Fruit fly (Drosophila melanogaster) whole organism, prepupa: ENCODE data around the gene Csas.

ENCODE experiments used
- CG15336 ChIP-seq: fragments of 200-800 bp; sonication (Bioruptor generic); IDR thresholded peaks from 2 replicates; pipeline ENCODE4 v1.3.6; 2022; ENCODE audit warnings: missing biosample characterization, missing genetic modification characterization
- CG16779 ChIP-seq: fragments of 200-800 bp; sonication (Bioruptor generic); optimal IDR thresholded peaks from 3 replicates; lab custom pipeline; 2017; ENCODE audit warnings: missing biosample characterization, mild to moderate bottlenecking, missing genetic modification characterization
- CG32006 ChIP-seq: fragments of 200-800 bp; sonication (Bioruptor generic); optimal IDR thresholded peaks from 3 replicates; lab custom pipeline; 2017; ENCODE audit warnings: missing biosample characterization, mild to moderate bottlenecking, missing genetic modification characterization
- CG34406 ChIP-seq: fragments of 200-800 bp; sonication (Bioruptor generic); optimal IDR thresholded peaks from 3 replicates; lab custom pipeline; 2016; ENCODE audit warnings: missing biosample characterization, missing genetic modification characterization
- CG6163 ChIP-seq: fragments of 200-800 bp; sonication (Bioruptor generic); IDR thresholded peaks from 3 replicates; pipeline ENCODE4 v1.3.6; 2022; ENCODE audit warnings: missing biosample characterization, missing genetic modification characterization
- CG6276 ChIP-seq: fragments of 200-800 bp; sonication (Bioruptor generic); optimal IDR thresholded peaks from 2 replicates; lab custom pipeline; 2017; ENCODE audit warnings: missing biosample characterization, mild to moderate bottlenecking, missing genetic modification characterization
- CG6792 ChIP-seq: fragments of 200-800 bp; sonication (Bioruptor generic); optimal IDR thresholded peaks from 3 replicates; lab custom pipeline; 2016; ENCODE audit warnings: missing biosample characterization, missing genetic modification characterization
- CG8319 ChIP-seq: fragments of 200-800 bp; sonication (Bioruptor generic); optimal IDR thresholded peaks from 3 replicates; lab custom pipeline; 2016; ENCODE audit warnings: missing biosample characterization, missing genetic modification characterization
- CG9139 ChIP-seq: fragments of 200-800 bp; sonication (Bioruptor generic); optimal IDR thresholded peaks from 3 replicates; lab custom pipeline; 2017; ENCODE audit warnings: missing biosample characterization, mild to moderate bottlenecking, missing genetic modification characterization
- Eip78C ChIP-seq: fragments of 200-800 bp; sonication (Bioruptor generic); peaks from one replicate; lab custom pipeline; 2016; ENCODE audit warnings: missing biosample characterization, missing genetic modification characterization
- Eip93F ChIP-seq: fragments of 200-800 bp; sonication (Bioruptor generic); optimal IDR thresholded peaks from 2 replicates; lab custom pipeline; 2016; ENCODE audit warnings: missing biosample characterization, mild to moderate bottlenecking, missing genetic modification characterization
- Ets21C ChIP-seq: fragments of 200-800 bp; sonication (Bioruptor generic); optimal IDR thresholded peaks from 3 replicates; lab custom pipeline; 2016; ENCODE audit warnings: missing biosample characterization, missing genetic modification characterization
- Ets96B ChIP-seq: fragments of 200-800 bp; optimal IDR thresholded peaks from 2 replicates; lab custom pipeline; 2019; ENCODE audit warnings: missing biosample characterization, mild to moderate bottlenecking, missing genetic modification characterization, moderate library complexity
- Gug ChIP-seq: fragments of 200-800 bp; sonication (Bioruptor generic); IDR thresholded peaks from 2 replicates; pipeline ENCODE4 v1.3.6; 2022; ENCODE audit warnings: missing biosample characterization, missing genetic modification characterization
- Lpt ChIP-seq: fragments of 200-800 bp; sonication (Bioruptor generic); optimal IDR thresholded peaks from 3 replicates; lab custom pipeline; 2016; ENCODE audit warnings: missing biosample characterization, missing genetic modification characterization
- Sox14 ChIP-seq: fragments of 200-800 bp; sonication (Bioruptor generic); optimal IDR thresholded peaks from 3 replicates; lab custom pipeline; 2016; ENCODE audit warnings: missing biosample characterization, missing genetic modification characterization
- Sox15 ChIP-seq: fragments of 200-800 bp; sonication (Bioruptor generic); optimal IDR thresholded peaks from 3 replicates; lab custom pipeline; 2016; ENCODE audit warnings: missing biosample characterization, missing genetic modification characterization
- achi ChIP-seq: fragments of 200-800 bp; sonication (Bioruptor generic); optimal IDR thresholded peaks from 3 replicates; lab custom pipeline; 2016; ENCODE audit warnings: missing biosample characterization, missing genetic modification characterization
- fd85E ChIP-seq: fragments of 200-800 bp; sonication (Bioruptor generic); optimal IDR thresholded peaks from 3 replicates; lab custom pipeline; 2016; ENCODE audit warnings: missing biosample characterization, missing genetic modification characterization
- fkh ChIP-seq: fragments of 200-800 bp; sonication (Bioruptor generic); optimal IDR thresholded peaks from 3 replicates; lab custom pipeline; 2017; ENCODE audit warnings: missing biosample characterization, mild to moderate bottlenecking, missing genetic modification characterization, moderate library complexity
- lz ChIP-seq: fragments of 200-800 bp; sonication (Bioruptor generic); optimal IDR thresholded peaks from 3 replicates; lab custom pipeline; 2016; ENCODE audit warnings: missing biosample characterization, missing genetic modification characterization
- net ChIP-seq: fragments of 200-800 bp; sonication (Bioruptor generic); optimal IDR thresholded peaks from 3 replicates; lab custom pipeline; 2016; ENCODE audit warnings: missing biosample characterization, missing genetic modification characterization
- salr ChIP-seq, 2 experiments: fragments of 200-800 bp; sonication (Bioruptor generic); optimal IDR thresholded peaks; 3 replicates each; lab custom pipeline; 2016 to 2018; ENCODE audit warnings: missing biosample characterization in 2 of 2, missing genetic modification characterization in 2 of 2, mild to moderate bottlenecking in 1 of 2
- spab ChIP-seq: fragments of 200-800 bp; sonication (Bioruptor generic); optimal IDR thresholded peaks from 2 replicates; lab custom pipeline; 2017; ENCODE audit warnings: missing biosample characterization, mild to moderate bottlenecking, missing genetic modification characterization, missing genetic modification reagents
- ss ChIP-seq, 2 experiments: fragments of 200-800 bp; sonication (Bioruptor generic); optimal IDR thresholded peaks; 2 replicates in 1 of 2; 3 replicates in 1 of 2; lab custom pipeline; 2017 to 2018; ENCODE audit warnings: mild to moderate bottlenecking in 2 of 2, missing biosample characterization in 2 of 2, missing genetic modification characterization in 2 of 2, moderate library complexity in 1 of 2
- svp ChIP-seq: fragments of 200-800 bp; sonication (Bioruptor generic); peaks from one replicate; lab custom pipeline; 2016; ENCODE audit warnings: missing biosample characterization, missing genetic modification characterization

Gene Csas

dm6 chr3L:19988891-19989290 is at the start of gene Csas:
Gene Csas (minus strand): TSS chr3L:19988991.
- TF ChIP-seq CG15336 (peak; percentile 29; the same call in 1 of the 2 replicates), CG9139 (GFP tag; lab: Kevin White, UChicago) (no peak)
- TF ChIP-seq, all 60 proteins: peak for 1

DNA sequence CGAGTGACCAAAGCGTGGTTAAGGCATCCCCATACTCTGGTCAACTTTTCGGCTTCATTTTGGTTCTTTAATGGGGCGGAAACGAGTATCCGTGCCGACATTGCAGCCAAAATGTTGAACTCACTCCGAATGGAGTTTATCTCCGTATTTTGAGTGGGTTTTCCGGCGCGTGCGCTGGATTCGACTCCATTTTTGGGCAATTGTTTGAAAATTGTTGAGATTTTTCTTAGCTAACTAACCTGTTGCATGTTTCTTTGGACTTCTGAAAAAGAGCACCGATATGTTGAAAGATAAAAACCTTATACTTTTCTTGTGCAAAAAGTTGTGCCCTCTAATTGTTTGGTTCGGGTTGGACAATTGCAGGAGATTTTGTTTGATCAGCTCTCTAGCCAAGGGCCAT is 47.8 kb upstream of the Csas start:
- TF ChIP-seq achi (GFP tag; lab: Kevin White, UChicago): no peak

- TF ChIP-seq fkh (GFP tag; lab: Kevin White, UChicago) (no peak), CG34406 (GFP tag; lab: Kevin White, UChicago) (no peak), Lpt (no peak), lz (no peak), ss (GFP tag; optimal IDR thresholded peaks at IDR 0.05; lab: Kevin White, UChicago) (no peak), Sox15 (no peak), CG32006 (GFP tag; lab: Kevin White, UChicago) (no peak), CG6792 (no peak), net (GFP tag; lab: Kevin White, UChicago) (no peak), svp (GFP tag; lab: Kevin White, UChicago) (no peak), Sox14 (GFP tag; lab: Kevin White, UChicago) (no peak), CG8319 (no peak), CG9139 (GFP tag; lab: Kevin White, UChicago) (no peak), Gug (no peak), CG6276 (GFP tag; lab: Kevin White, UChicago) (no peak), Ets21C (GFP tag; lab: Kevin White, UChicago) (no peak)
These were observed 40.0 kb upstream of the Csas start, which contains the start of gene Lamtor1 for dm6 chr3L:20028753-20029152. Gene Lamtor1 (minus strand): TSS chr3L:20029020.

dm6 chr3L:20027735-20028134 is 38.9 kb upstream of the Csas start, which contains the start of gene CG14183:
Gene CG14183 (minus strand): TSS chr3L:20027835.
- no peak for TF ChIP-seq CG6792
- no peak for TF ChIP-seq fd85E (GFP tag; lab: Kevin White, UChicago)
- no peak for TF ChIP-seq salr (GFP tag; optimal IDR thresholded peaks at IDR 0.05; lab: Kevin White, UChicago)
- no peak for TF ChIP-seq CG6163 (GFP tag; lab: Robert Waterston, UW)
- TF ChIP-seq CG32006 (GFP tag; lab: Kevin White, UChicago): no peak
- TF ChIP-seq Ets96B (tag; lab: Kevin White, UChicago): no peak
- TF ChIP-seq, all 60 proteins: peak for 0

DNA sequence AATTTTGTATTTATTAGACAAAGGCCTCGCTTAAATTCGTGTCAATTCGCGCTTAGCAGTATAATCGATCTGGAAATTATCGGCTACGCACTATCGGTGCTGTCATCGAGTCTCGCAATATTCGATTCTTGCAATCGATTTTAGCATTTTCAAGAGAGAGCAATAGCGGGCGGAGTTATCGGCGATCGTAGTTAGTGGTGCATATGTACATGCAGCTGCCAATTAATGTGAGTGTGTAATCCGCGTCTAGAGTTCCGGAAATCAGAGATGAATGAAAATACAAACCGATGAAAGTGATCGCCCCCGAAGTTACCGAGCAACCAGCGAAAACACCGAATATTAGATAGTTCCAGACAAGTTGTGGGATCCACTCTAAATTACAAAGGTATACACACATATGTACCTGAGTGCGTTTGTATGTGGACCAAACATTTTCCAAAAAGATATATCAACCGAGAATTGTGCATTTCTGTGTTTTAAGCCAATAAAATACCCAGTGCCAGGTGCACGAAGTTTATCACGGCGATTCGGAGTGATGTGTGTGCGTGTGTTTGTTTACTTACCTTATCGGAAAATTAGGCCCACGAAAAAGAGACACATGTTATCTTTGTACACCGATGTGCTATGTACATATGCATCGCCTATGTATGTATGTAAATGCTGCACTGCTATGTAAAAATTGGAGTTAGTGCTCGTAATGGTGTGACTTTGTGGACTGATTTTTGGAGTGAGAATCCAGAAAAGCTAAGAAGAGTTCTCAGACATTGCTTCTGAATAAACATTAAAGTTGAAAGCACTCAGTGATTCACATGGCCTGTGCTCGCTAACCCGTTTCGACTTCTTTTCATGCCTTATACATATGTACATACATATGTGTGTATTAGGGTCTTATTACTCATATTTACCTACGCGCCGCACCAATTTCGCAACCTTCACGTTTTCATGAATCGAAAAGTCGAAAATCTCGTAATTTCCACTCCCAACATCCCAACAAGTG is 17.8 kb upstream of the Csas start:
- TF ChIP-seq fkh (GFP tag; lab: Kevin White, UChicago) (peak; percentile 87), svp (GFP tag; lab: Kevin White, UChicago) (no peak)

- TF ChIP-seq Eip93F (no peak), spab (GFP tag; lab: Kevin White, UChicago) (no peak), Ets21C (GFP tag; lab: Kevin White, UChicago) (no peak), CG16779 (tag; lab: Kevin White, UChicago) (no peak)
These were observed 16.4 kb upstream of the Csas start, which contains the start of gene kug for dm6 chr3L:20005033-20005782. Gene kug (plus strand): TSS chr3L:20005301.

DNA sequence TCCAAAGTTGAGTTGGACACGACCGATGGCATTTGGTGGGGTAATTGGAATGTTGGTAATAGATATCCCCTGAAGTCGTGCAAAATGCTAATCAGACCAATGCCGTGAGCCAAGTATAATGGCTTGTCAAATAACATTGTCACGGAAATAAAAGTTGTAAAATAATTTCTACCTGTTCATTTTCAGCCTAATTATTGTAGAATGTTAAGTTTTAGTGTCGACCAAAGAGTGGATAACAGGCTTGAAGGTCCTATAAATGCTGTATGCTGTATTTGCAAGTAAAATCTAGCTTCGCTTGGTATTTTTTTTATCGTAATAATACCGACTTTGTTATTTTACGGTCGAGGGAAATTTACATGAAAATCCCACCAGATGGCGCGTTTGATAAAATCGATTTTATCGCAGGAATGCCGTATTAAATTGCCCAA is 15.7 kb upstream of the Csas start:
- peak; percentile 61 for TF ChIP-seq Eip78C (GFP tag; lab: Kevin White, UChicago)
- TF ChIP-seq CG34406 (GFP tag; lab: Kevin White, UChicago): no peak
